Worm (Caenorhabditis elegans) whole organism, early embryonic: ENCODE measurements around the gene srt-18.

Source experiments
- B0310.2 ChIP-seq: sonication (generic microtip); optimal IDR thresholded peaks from 2 replicates; lab custom pipeline; 2016; ENCODE audit warnings: mild to moderate bottlenecking, missing genetic modification characterization, missing compliant biosample characterization
- ceh-36 ChIP-seq: sonication (generic microtip); optimal IDR thresholded peaks from 2 replicates; lab custom pipeline; 2016; ENCODE audit warnings: missing genetic modification characterization, inconsistent platforms, missing compliant biosample characterization
- tbx-11 ChIP-seq: fragments of 200-800 bp; sonication (Bioruptor generic); IDR thresholded peaks from 2 replicates; pipeline ENCODE4 v1.3.6; 2022; ENCODE audit warnings: missing genetic modification characterization, missing compliant biosample characterization
- tbx-37 ChIP-seq: fragments of 200-800 bp; sonication (Bioruptor generic); conservative IDR thresholded peaks from 2 replicates; pipeline ENCODE4 v1.3.6; 2022; ENCODE audit warnings: missing genetic modification reagents, missing genetic modification characterization, missing compliant biosample characterization

DNA sequence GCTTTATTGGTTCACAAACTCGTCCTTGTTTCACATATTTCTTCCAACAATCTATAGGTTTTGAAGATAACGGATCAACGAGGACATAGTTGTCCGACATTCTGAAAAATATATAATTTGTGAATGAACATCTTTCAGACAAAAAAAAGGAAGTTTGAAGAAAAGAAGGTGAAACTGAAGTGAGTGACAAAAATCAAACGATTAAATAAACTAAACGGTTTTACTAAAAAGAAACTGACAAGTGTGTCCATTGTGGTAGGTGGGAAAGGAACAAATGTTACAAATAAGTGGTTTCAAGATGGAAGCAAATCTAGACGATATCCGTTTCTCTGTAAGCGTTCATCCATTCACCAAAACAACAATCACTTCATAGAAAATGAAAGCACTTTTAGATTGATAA lies 46.9 kb upstream of the srt-18 start, which contains the start of gene C25E10.12:
- TF ChIP-seq ceh-36 (tag; lab: Kevin White, UChicago), result no peak
- no peak for TF ChIP-seq tbx-11
- no peak for TF ChIP-seq tbx-37 (GFP tag; lab: Robert Waterston, UW)
- TF ChIP-seq B0310.2, result no peak
